Fruit fly (Drosophila melanogaster) whole organism, prepupa: ENCODE data around the gene aru.

Experiments used
- Blimp-1 ChIP-seq: fragments of 200-800 bp; sonication (Bioruptor generic); optimal IDR thresholded peaks from 3 replicates; lab custom pipeline; 2017; ENCODE audit warnings: missing biosample characterization, missing genetic modification characterization, mild to moderate bottlenecking, moderate library complexity, missing genetic modification reagents
- CG10669 ChIP-seq: fragments of 200-800 bp; sonication (Bioruptor generic); optimal IDR thresholded peaks from 3 replicates; lab custom pipeline; 2018; ENCODE audit warnings: missing biosample characterization, mild to moderate bottlenecking, missing genetic modification characterization, moderate library complexity
- CG11294 ChIP-seq: fragments of 200-800 bp; sonication (Bioruptor generic); IDR thresholded peaks from 2 replicates; pipeline ENCODE4 v1.3.6; 2022; ENCODE audit warnings: missing biosample characterization, missing genetic modification characterization
- CG11762 ChIP-seq: fragments of 200-800 bp; sonication (Bioruptor generic); optimal IDR thresholded peaks from 3 replicates; lab custom pipeline; 2016; ENCODE audit warnings: missing biosample characterization, missing genetic modification characterization; ENCODE audit not compliant: insufficient read depth
- CG11902 ChIP-seq: fragments of 200-800 bp; sonication (Bioruptor generic); optimal IDR thresholded peaks from 3 replicates; lab custom pipeline; 2016; ENCODE audit warnings: missing biosample characterization, missing genetic modification characterization
- CG15336 ChIP-seq: fragments of 200-800 bp; sonication (Bioruptor generic); IDR thresholded peaks from 2 replicates; pipeline ENCODE4 v1.3.6; 2022; ENCODE audit warnings: missing biosample characterization, missing genetic modification characterization
- CG1621 ChIP-seq: fragments of 200-800 bp; sonication (Bioruptor generic); optimal IDR thresholded peaks from 3 replicates; lab custom pipeline; 2018; ENCODE audit warnings: missing biosample characterization, mild to moderate bottlenecking, missing genetic modification characterization
- CG16779 ChIP-seq: fragments of 200-800 bp; sonication (Bioruptor generic); optimal IDR thresholded peaks from 3 replicates; lab custom pipeline; 2017; ENCODE audit warnings: missing biosample characterization, mild to moderate bottlenecking, missing genetic modification characterization
- CG31627 ChIP-seq: fragments of 200-800 bp; sonication (Bioruptor generic); optimal IDR thresholded peaks from 3 replicates; lab custom pipeline; 2016; ENCODE audit warnings: missing biosample characterization, missing genetic modification characterization
- CG3919 ChIP-seq: fragments of 200-800 bp; sonication (Bioruptor generic); optimal IDR thresholded peaks from 3 replicates; lab custom pipeline; 2016; ENCODE audit warnings: missing biosample characterization, missing genetic modification characterization
- CG4318 ChIP-seq: fragments of 200-800 bp; sonication (Bioruptor generic); optimal IDR thresholded peaks from 3 replicates; lab custom pipeline; 2017; ENCODE audit warnings: missing biosample characterization, mild to moderate bottlenecking, missing genetic modification characterization
- CG6163 ChIP-seq: fragments of 200-800 bp; sonication (Bioruptor generic); IDR thresholded peaks from 3 replicates; pipeline ENCODE4 v1.3.6; 2022; ENCODE audit warnings: missing biosample characterization, missing genetic modification characterization
- CG6276 ChIP-seq: fragments of 200-800 bp; sonication (Bioruptor generic); optimal IDR thresholded peaks from 2 replicates; lab custom pipeline; 2017; ENCODE audit warnings: missing biosample characterization, mild to moderate bottlenecking, missing genetic modification characterization
- CG6808 ChIP-seq: fragments of 200-800 bp; sonication (Bioruptor generic); optimal IDR thresholded peaks from 3 replicates; lab custom pipeline; 2017; ENCODE audit warnings: missing biosample characterization, missing genetic modification characterization, mild to moderate bottlenecking, moderate library complexity, missing genetic modification reagents
- CG6854 ChIP-seq: fragments of 200-800 bp; sonication (Bioruptor generic); optimal IDR thresholded peaks from 2 replicates; lab custom pipeline; 2017; ENCODE audit warnings: missing biosample characterization, mild to moderate bottlenecking, missing genetic modification characterization
- CG8119 ChIP-seq: fragments of 200-800 bp; sonication (Bioruptor generic); IDR thresholded peaks from 3 replicates; pipeline ENCODE4 v1.3.6; 2022; ENCODE audit warnings: missing biosample characterization, missing genetic modification characterization
- CG8632 ChIP-seq: fragments of 200-800 bp; sonication (Bioruptor generic); optimal IDR thresholded peaks from 3 replicates; lab custom pipeline; 2016; ENCODE audit warnings: missing biosample characterization, missing genetic modification characterization
- CG9139 ChIP-seq: fragments of 200-800 bp; sonication (Bioruptor generic); optimal IDR thresholded peaks from 3 replicates; lab custom pipeline; 2017; ENCODE audit warnings: missing biosample characterization, mild to moderate bottlenecking, missing genetic modification characterization
- Eip75B ChIP-seq: fragments of 200-800 bp; sonication (Bioruptor generic); optimal IDR thresholded peaks from 3 replicates; lab custom pipeline; 2016; ENCODE audit warnings: missing biosample characterization, missing genetic modification characterization
- Eip78C ChIP-seq: fragments of 200-800 bp; sonication (Bioruptor generic); peaks from one replicate; lab custom pipeline; 2016; ENCODE audit warnings: missing biosample characterization, missing genetic modification characterization
- Eip93F ChIP-seq: fragments of 200-800 bp; sonication (Bioruptor generic); optimal IDR thresholded peaks from 2 replicates; lab custom pipeline; 2016; ENCODE audit warnings: missing biosample characterization, mild to moderate bottlenecking, missing genetic modification characterization
- Ets21C ChIP-seq: fragments of 200-800 bp; sonication (Bioruptor generic); optimal IDR thresholded peaks from 3 replicates; lab custom pipeline; 2016; ENCODE audit warnings: missing biosample characterization, missing genetic modification characterization
- Gug ChIP-seq: fragments of 200-800 bp; sonication (Bioruptor generic); IDR thresholded peaks from 2 replicates; pipeline ENCODE4 v1.3.6; 2022; ENCODE audit warnings: missing biosample characterization, missing genetic modification characterization
- Hr38 ChIP-seq: sonication (Bioruptor generic); optimal IDR thresholded peaks from 2 replicates; lab custom pipeline; 2016; ENCODE audit warnings: missing biosample characterization, missing genetic modification characterization
- Hr39 ChIP-seq: fragments of 200-800 bp; sonication (Bioruptor generic); optimal IDR thresholded peaks from 2 replicates; lab custom pipeline; 2016; ENCODE audit warnings: missing biosample characterization, missing genetic modification characterization
- Lpt ChIP-seq: fragments of 200-800 bp; sonication (Bioruptor generic); optimal IDR thresholded peaks from 3 replicates; lab custom pipeline; 2016; ENCODE audit warnings: missing biosample characterization, missing genetic modification characterization
- Met ChIP-seq: fragments of 200-800 bp; sonication (Bioruptor generic); optimal IDR thresholded peaks from 3 replicates; lab custom pipeline; 2016; ENCODE audit warnings: missing biosample characterization, missing genetic modification characterization
- Sox14 ChIP-seq: fragments of 200-800 bp; sonication (Bioruptor generic); optimal IDR thresholded peaks from 3 replicates; lab custom pipeline; 2016; ENCODE audit warnings: missing biosample characterization, missing genetic modification characterization
- achi ChIP-seq: fragments of 200-800 bp; sonication (Bioruptor generic); optimal IDR thresholded peaks from 3 replicates; lab custom pipeline; 2016; ENCODE audit warnings: missing biosample characterization, missing genetic modification characterization
- acj6 ChIP-seq: fragments of 200-800 bp; sonication (Bioruptor generic); optimal IDR thresholded peaks from 3 replicates; lab custom pipeline; 2016; ENCODE audit warnings: missing biosample characterization, missing genetic modification characterization
- cyc ChIP-seq: fragments of 200-800 bp; sonication (Bioruptor generic); optimal IDR thresholded peaks from 3 replicates; lab custom pipeline; 2016; ENCODE audit warnings: missing biosample characterization, missing genetic modification characterization
- dac ChIP-seq: fragments of 200-800 bp; sonication (Bioruptor generic); optimal IDR thresholded peaks from 2 replicates; lab custom pipeline; 2017; ENCODE audit warnings: missing biosample characterization, mild to moderate bottlenecking, missing genetic modification characterization
- dsx ChIP-seq: fragments of 200-800 bp; optimal IDR thresholded peaks from 3 replicates; lab custom pipeline; 2019; ENCODE audit warnings: missing biosample characterization, mild to moderate bottlenecking, missing genetic modification characterization, moderate library complexity; ENCODE audit not compliant: poor library complexity, severe bottlenecking
- eg ChIP-seq: fragments of 200-800 bp; sonication (Bioruptor generic); IDR thresholded peaks from 3 replicates; pipeline ENCODE4 v1.3.6; 2022; ENCODE audit warnings: missing biosample characterization, missing genetic modification characterization
- fkh ChIP-seq: fragments of 200-800 bp; sonication (Bioruptor generic); optimal IDR thresholded peaks from 3 replicates; lab custom pipeline; 2017; ENCODE audit warnings: missing biosample characterization, mild to moderate bottlenecking, missing genetic modification characterization, moderate library complexity
- lz ChIP-seq: fragments of 200-800 bp; sonication (Bioruptor generic); optimal IDR thresholded peaks from 3 replicates; lab custom pipeline; 2016; ENCODE audit warnings: missing biosample characterization, missing genetic modification characterization
- net ChIP-seq: fragments of 200-800 bp; sonication (Bioruptor generic); optimal IDR thresholded peaks from 3 replicates; lab custom pipeline; 2016; ENCODE audit warnings: missing biosample characterization, missing genetic modification characterization
- pdm3 ChIP-seq: fragments of 200-800 bp; sonication (Bioruptor generic); optimal IDR thresholded peaks from 3 replicates; lab custom pipeline; 2016; ENCODE audit warnings: missing biosample characterization, missing genetic modification characterization
- salr ChIP-seq, 2 experiments: fragments of 200-800 bp; sonication (Bioruptor generic); optimal IDR thresholded peaks; 3 replicates each; lab custom pipeline; 2016 to 2018; ENCODE audit warnings: missing biosample characterization in 2 of 2, missing genetic modification characterization in 2 of 2, mild to moderate bottlenecking in 1 of 2
- spab ChIP-seq: fragments of 200-800 bp; sonication (Bioruptor generic); optimal IDR thresholded peaks from 2 replicates; lab custom pipeline; 2017; ENCODE audit warnings: missing biosample characterization, mild to moderate bottlenecking, missing genetic modification characterization, missing genetic modification reagents
- ss ChIP-seq, 2 experiments: fragments of 200-800 bp; sonication (Bioruptor generic); optimal IDR thresholded peaks; 2 replicates in 1 of 2; 3 replicates in 1 of 2; lab custom pipeline; 2017 to 2018; ENCODE audit warnings: mild to moderate bottlenecking in 2 of 2, missing biosample characterization in 2 of 2, missing genetic modification characterization in 2 of 2, moderate library complexity in 1 of 2
- svp ChIP-seq: fragments of 200-800 bp; sonication (Bioruptor generic); peaks from one replicate; lab custom pipeline; 2016; ENCODE audit warnings: missing biosample characterization, missing genetic modification characterization

The aru gene

dm6 chr2L:825768-826263 lies 42.3 kb downstream of the aru start, which contains the start of the genes CG3862 and dock (continued):
- TF ChIP-seq CG4318 (no peak), CG15336 (GFP tag; lab: Robert Waterston, UW) (peak; percentile 21; the same call in 1 of the 2 replicates), Lpt (peak; percentile 12), dsx (GFP tag; lab: Kevin White, UChicago) (peak; percentile 13), Blimp-1 (no peak), acj6 (GFP tag; lab: Kevin White, UChicago) (no peak), eg (GFP tag; lab: Robert Waterston, UW) (peak; percentile 34; the same call in 1 of the 3 replicates), Hr39 (GFP tag; lab: Kevin White, UChicago) (no peak), lz (peak; percentile 29), pdm3 (GFP tag; lab: Kevin White, UChicago) (peak; percentile 20), fkh (peak; percentile 66), CG6808 (GFP tag; lab: Kevin White, UChicago) (peak; percentile 55), salr (GFP tag; optimal IDR thresholded peaks at IDR 0.05; lab: Kevin White, UChicago) (no peak), CG31627 (GFP tag; lab: Kevin White, UChicago) (peak; percentile 41), Hr38 (GFP tag; lab: Kevin White, UChicago) (no peak), CG1621 (tag; lab: Kevin White, UChicago) (peak; percentile 26), CG10669 (GFP tag; lab: Kevin White, UChicago) (peak; percentile 9), CG11762 (GFP tag; lab: Kevin White, UChicago) (no peak), Met (GFP tag; lab: Kevin White, UChicago) (no peak), CG3919 (peak; percentile 32), cyc (GFP tag; lab: Kevin White, UChicago) (peak; percentile 33), net (GFP tag; lab: Kevin White, UChicago) (no peak), Ets21C (peak; percentile 14), CG8119 (GFP tag; lab: Robert Waterston, UW) (peak; percentile 30; the same call in 1 of the 3 replicates), CG11902 (GFP tag; lab: Kevin White, UChicago) (no peak)
- TF ChIP-seq, all 60 proteins: peak for 29

- TF ChIP-seq CG8119 (GFP tag; lab: Robert Waterston, UW): 0 out of 3 replicates have a peak, but pooled peaks have one; percentile 4
- peak; percentile 78 for TF ChIP-seq svp
- no peak for TF ChIP-seq CG8632 (GFP tag; lab: Kevin White, UChicago)
- peak; percentile 14; the same call in 1 of the 2 replicates for TF ChIP-seq CG15336 (GFP tag; lab: Robert Waterston, UW)
- TF ChIP-seq Eip78C: peak; percentile 73
- TF ChIP-seq, all 60 proteins: peak for 4
These were observed 46.0 kb downstream of the aru start for dm6 chr2L:821986-822711.

- no peak for TF ChIP-seq ss (GFP tag; optimal IDR thresholded peaks at IDR 0.05; lab: Kevin White, UChicago)
- TF ChIP-seq CG6854 (GFP tag; lab: Kevin White, UChicago): no peak
- peak; percentile 67 for TF ChIP-seq svp
- TF ChIP-seq Gug (GFP tag; lab: Robert Waterston, UW): no peak
- no peak for TF ChIP-seq Eip75B (GFP tag; lab: Kevin White, UChicago)
- no peak for TF ChIP-seq CG6163 (GFP tag; lab: Robert Waterston, UW)
- no peak for TF ChIP-seq CG10669 (GFP tag; lab: Kevin White, UChicago)
- TF ChIP-seq Hr38 (GFP tag; lab: Kevin White, UChicago): no peak
- peak; percentile 49 for TF ChIP-seq Eip78C
- TF ChIP-seq fkh: peak; percentile 47
- TF ChIP-seq spab (GFP tag; lab: Kevin White, UChicago): no peak
- no peak for TF ChIP-seq CG16779 (tag; lab: Kevin White, UChicago)
- TF ChIP-seq CG11902 (GFP tag; lab: Kevin White, UChicago): no peak
- no peak for TF ChIP-seq lz
- 0 out of 3 replicates have a peak, but pooled peaks have one; percentile 22 for TF ChIP-seq CG8119 (GFP tag; lab: Robert Waterston, UW)
- TF ChIP-seq Sox14: peak; percentile 1
- TF ChIP-seq acj6 (GFP tag; lab: Kevin White, UChicago): no peak
- TF ChIP-seq CG11294 (GFP tag; lab: Robert Waterston, UW): no peak
- TF ChIP-seq achi (GFP tag; lab: Kevin White, UChicago): no peak
- no peak for TF ChIP-seq CG8632 (GFP tag; lab: Kevin White, UChicago)
- TF ChIP-seq cyc (GFP tag; lab: Kevin White, UChicago): no peak
- TF ChIP-seq CG11762 (GFP tag; lab: Kevin White, UChicago): no peak
- no peak for TF ChIP-seq Lpt
- no peak for TF ChIP-seq dac
- no peak for TF ChIP-seq Eip93F (GFP tag; lab: Kevin White, UChicago)
- no peak for TF ChIP-seq CG6276
- no peak for TF ChIP-seq CG9139 (GFP tag; lab: Kevin White, UChicago)
These were observed 46.7 kb downstream of the aru start, which contains the start of gene CG3662 for dm6 chr2L:821242-821985. Gene CG3662, plus strand, starts transcription at chr2L:821289.
